Fruit fly (Drosophila melanogaster): ENCODE data around the gene CG6712.

CG6712 gene

dm6 chr2L:12045941-12046855 is 50.1 kb downstream of the CG6712 start, which contains the start of gene CG6770 (continued):
- TF ChIP-seq CG18764 (GFP tag; optimal IDR thresholded peaks at IDR 0.05) (peak; percentile 63), nerfin-2 (GFP tag; IDR thresholded peaks at IDR 0.05; ENCODE audit: partially characterized antibody) (no peak), gcm2 (GFP tag; optimal IDR thresholded peaks at IDR 0.05) (peak; percentile 8), Myb (GFP tag; optimal IDR thresholded peaks at IDR 0.05) (peak; percentile 14), ro (GFP tag; IDR thresholded peaks at IDR 0.05) (no peak), odd (GFP tag; optimal IDR thresholded peaks at IDR 0.05) (peak; percentile 78), pzg (GFP tag; optimal IDR thresholded peaks at IDR 0.05) (no peak), ind (GFP tag; optimal IDR thresholded peaks at IDR 0.05) (peak; percentile 57), CG1602 (GFP tag; optimal IDR thresholded peaks at IDR 0.05) (peak; percentile 39), CG4328 (GFP tag; optimal IDR thresholded peaks at IDR 0.05) (peak; percentile 77), CG34422 (GFP tag; IDR thresholded peaks at IDR 0.05) (peak; percentile 68), GATAe (GFP tag; conservative IDR thresholded peaks at IDR 0.05) (no peak), twi (tag; optimal IDR thresholded peaks at IDR 0.05) (no peak), CG18476 (GFP tag; optimal IDR thresholded peaks at IDR 0.05) (peak; percentile 70), zen (tag; optimal IDR thresholded peaks at IDR 0.05) (peak; percentile 27), sens-2 (GFP tag; IDR thresholded peaks at IDR 0.05) (peak; percentile 53), TFAM (GFP tag; optimal IDR thresholded peaks at IDR 0.05) (no peak), Dip3 (GFP tag; optimal IDR thresholded peaks at IDR 0.05) (peak; percentile 26), CG18011 (GFP tag; optimal IDR thresholded peaks at IDR 0.05) (peak; percentile 43), Dref (GFP tag; IDR thresholded peaks at IDR 0.05) (0 out of 2 replicates have a peak, but pooled peaks have one; percentile 4), MESR4 (GFP tag; optimal IDR thresholded peaks at IDR 0.05) (no peak), Nf-YC (tag; optimal IDR thresholded peaks at IDR 0.05) (peak; percentile 72), Jarid2 (GFP tag; optimal IDR thresholded peaks at IDR 0.05) (peak; percentile 76), Gsc (GFP tag; IDR thresholded peaks at IDR 0.05) (no peak), Hr3 (GFP tag; optimal IDR thresholded peaks at IDR 0.05) (peak; percentile 39), CG9609 (GFP tag; optimal IDR thresholded peaks at IDR 0.05) (peak; percentile 48), Oli (tag; optimal IDR thresholded peaks at IDR 0.05) (peak; percentile 77), Kr (GFP tag; optimal IDR thresholded peaks at IDR 0.05) (no peak), CG33557 (GFP tag; optimal IDR thresholded peaks at IDR 0.05) (no peak), CG8944 (GFP tag; optimal IDR thresholded peaks at IDR 0.05) (no peak), CG31441 (GFP tag; IDR thresholded peaks at IDR 0.05) (peak; percentile 81), fd64A (GFP tag; optimal IDR thresholded peaks at IDR 0.05) (no peak), Usf (GFP tag; optimal IDR thresholded peaks at IDR 0.05) (peak; percentile 22), stwl (tag; optimal IDR thresholded peaks at IDR 0.05) (no peak), CG15479 (GFP tag; optimal IDR thresholded peaks at IDR 0.05) (no peak), CG14014 (GFP tag; IDR thresholded peaks at IDR 0.05) (peak; percentile 89), wor (GFP tag; IDR thresholded peaks at IDR 0.05) (peak; percentile 59), CG13624 (GFP tag; optimal IDR thresholded peaks at IDR 0.05) (peak; percentile 92), tup (GFP tag; optimal IDR thresholded peaks at IDR 0.05) (peak; percentile 52), CG17186 (GFP tag; optimal IDR thresholded peaks at IDR 0.05) (no peak), amos (GFP tag; IDR thresholded peaks at IDR 0.05; ENCODE audit: partially characterized antibody) (no peak; the same call in 1 of the 2 replicates), D19A (tag; optimal IDR thresholded peaks at IDR 0.05) (peak; percentile 74), yki (optimal IDR thresholded peaks at IDR 0.05) (no peak), CG43689 (GFP tag; IDR thresholded peaks at IDR 0.05) (no peak; the same call in 1 of the 2 replicates), CG6791 (GFP tag; IDR thresholded peaks at IDR 0.05; ENCODE audit: partially characterized antibody) (no peak), CG10321 (GFP tag; IDR thresholded peaks at IDR 0.05) (peak; percentile 66; the same call in 1 of the 2 replicates), CG11093 (GFP tag; IDR thresholded peaks at IDR 0.05) (peak; percentile 73; the same call in 2 of the 3 replicates), lilli (GFP tag; optimal IDR thresholded peaks at IDR 0.05) (peak; percentile 75), zfh1 (GFP tag; IDR thresholded peaks at IDR 0.05) (peak; percentile 85)

All from whole organism, embryonic.